Worm (Caenorhabditis elegans) whole organism, mixed stage, embryonic: ENCODE measurements around the gene F54B11.9.
A peak's percentile ranks its signal among the peaks of the same experiment; 100 is the strongest.

Experiments
- M03D4.4 ChIP-seq: sonication (generic microtip); optimal IDR thresholded peaks from 2 replicates; lab custom pipeline; 2017; ENCODE audit warnings: mild to moderate bottlenecking, missing genetic modification characterization, missing compliant biosample characterization
- bed-3 ChIP-seq: fragments of 200-800 bp; sonication (Bioruptor generic); optimal IDR thresholded peaks from 3 replicates; lab custom pipeline; 2018; ENCODE audit warnings: mild to moderate bottlenecking, missing genetic modification characterization, moderate library complexity, missing compliant biosample characterization
- ceh-39 ChIP-seq: fragments of 150-350 bp; optimal IDR thresholded peaks from 2 replicates; lab custom pipeline; 2014; ENCODE audit warnings: missing biosample characterization, missing genetic modification characterization
- ceh-43 ChIP-seq: fragments of 200-800 bp; sonication (Bioruptor generic); optimal IDR thresholded peaks from 2 replicates; lab custom pipeline; 2018; ENCODE audit warnings: mild to moderate bottlenecking, missing genetic modification characterization, moderate library complexity, missing compliant biosample characterization
- ceh-83 ChIP-seq: fragments of 200-800 bp; sonication (Bioruptor generic); optimal IDR thresholded peaks from 2 replicates; lab custom pipeline; 2018; ENCODE audit warnings: mild to moderate bottlenecking, missing genetic modification characterization, missing compliant biosample characterization
- ces-1 ChIP-seq: fragments of 150-350 bp; optimal IDR thresholded peaks from 2 replicates; lab custom pipeline; 2014; ENCODE audit warnings: missing biosample characterization, missing genetic modification reagents, missing genetic modification characterization
- drap-1 ChIP-seq: fragments of 200-800 bp; sonication (Bioruptor generic); optimal IDR thresholded peaks from 3 replicates; lab custom pipeline; 2018; ENCODE audit warnings: mild to moderate bottlenecking, missing genetic modification characterization, missing compliant biosample characterization
- elt-3 ChIP-seq: fragments of 150-350 bp; optimal IDR thresholded peaks from 2 replicates; lab custom pipeline; 2014; ENCODE audit warnings: missing biosample characterization, missing genetic modification characterization
- flh-1 ChIP-seq: fragments of 200-800 bp; sonication (Bioruptor generic); optimal IDR thresholded peaks from 2 replicates; lab custom pipeline; 2018; ENCODE audit warnings: mild to moderate bottlenecking, missing genetic modification characterization, moderate library complexity, missing compliant biosample characterization
- hlh-1 ChIP-seq: fragments of 150-350 bp; optimal IDR thresholded peaks from 2 replicates; lab custom pipeline; 2014; ENCODE audit warnings: missing biosample characterization, missing genetic modification reagents, missing genetic modification characterization
- lin-32 ChIP-seq: fragments of 200-800 bp; sonication (Bioruptor generic); optimal IDR thresholded peaks from 2 replicates; lab custom pipeline; 2018; ENCODE audit warnings: mild to moderate bottlenecking, missing genetic modification characterization, missing compliant biosample characterization
- lsy-2 ChIP-seq: fragments of 150-350 bp; optimal IDR thresholded peaks from 2 replicates; lab custom pipeline; 2014; ENCODE audit warnings: missing biosample characterization, missing genetic modification characterization
- mab-5 ChIP-seq: fragments of 150-350 bp; optimal IDR thresholded peaks from 2 replicates; lab custom pipeline; 2014; ENCODE audit warnings: missing biosample characterization, missing genetic modification characterization
- mep-1 ChIP-seq: fragments of 150-350 bp; optimal IDR thresholded peaks from 2 replicates; lab custom pipeline; 2017; ENCODE audit warnings: missing biosample characterization, missing genetic modification reagents, missing genetic modification characterization, inconsistent platforms
- nhr-12 ChIP-seq: fragments of 150-350 bp; optimal IDR thresholded peaks from 2 replicates; lab custom pipeline; 2014; ENCODE audit warnings: missing biosample characterization, missing genetic modification characterization
- nhr-237 ChIP-seq: fragments of 150-350 bp; optimal IDR thresholded peaks from 2 replicates; lab custom pipeline; 2014; ENCODE audit warnings: missing biosample characterization, missing genetic modification characterization
- nhr-28 ChIP-seq: fragments of 150-350 bp; optimal IDR thresholded peaks from 2 replicates; lab custom pipeline; 2014; ENCODE audit warnings: missing biosample characterization, missing genetic modification characterization
- nhr-76 ChIP-seq: sonication (generic microtip); optimal IDR thresholded peaks from 2 replicates; lab custom pipeline; 2017; ENCODE audit warnings: missing biosample characterization, missing genetic modification characterization
- pha-4 ChIP-seq: fragments of 150-350 bp; optimal IDR thresholded peaks from 2 replicates; lab custom pipeline; 2018; ENCODE audit warnings: missing biosample characterization, missing genetic modification reagents, missing genetic modification characterization
- sem-2 ChIP-seq: fragments of 200-800 bp; sonication (Bioruptor generic); optimal IDR thresholded peaks from 2 replicates; lab custom pipeline; 2018; ENCODE audit warnings: mild to moderate bottlenecking, missing genetic modification characterization, missing compliant biosample characterization
- snpc-4 ChIP-seq: fragments of 150-350 bp; optimal IDR thresholded peaks from 2 replicates; lab custom pipeline; 2014; ENCODE audit warnings: missing biosample characterization, missing genetic modification characterization
- sptf-1 ChIP-seq: sonication (generic microtip); optimal IDR thresholded peaks from 2 replicates; lab custom pipeline; 2017; ENCODE audit warnings: mild to moderate bottlenecking, missing genetic modification characterization, moderate library complexity, missing compliant biosample characterization
- tbx-8 ChIP-seq: fragments of 200-800 bp; sonication (Bioruptor generic); optimal IDR thresholded peaks from 2 replicates; lab custom pipeline; 2018; ENCODE audit warnings: mild to moderate bottlenecking, missing genetic modification characterization, moderate library complexity, missing compliant biosample characterization
- unc-120 ChIP-seq: sonication (generic microtip); optimal IDR thresholded peaks from 2 replicates; lab custom pipeline; 2017; ENCODE audit warnings: missing genetic modification characterization, missing compliant biosample characterization; ENCODE audit not compliant: poor library complexity, severe bottlenecking
- unc-39 ChIP-seq: fragments of 150-350 bp; optimal IDR thresholded peaks from 2 replicates; lab custom pipeline; 2014; ENCODE audit warnings: missing biosample characterization, missing genetic modification characterization
- unc-62 ChIP-seq: fragments of 150-350 bp; optimal IDR thresholded peaks from 2 replicates; lab custom pipeline; 2014; ENCODE audit warnings: missing biosample characterization, missing genetic modification reagents, missing genetic modification characterization
- zip-8 ChIP-seq: fragments of 150-350 bp; optimal IDR thresholded peaks from 2 replicates; lab custom pipeline; 2014; ENCODE audit warnings: missing biosample characterization, missing genetic modification characterization
- ztf-11 ChIP-seq: fragments of 150-350 bp; optimal IDR thresholded peaks from 2 replicates; lab custom pipeline; 2014; ENCODE audit warnings: missing biosample characterization, missing genetic modification characterization

F54B11.9 gene

ce11 chrX:13621628-13622027 is 16.3 kb downstream of the F54B11.9 start, which contains the start of gene Y12A6A.1:
Y12A6A.1 (minus strand) TSS chrX:13621728.
- TF ChIP-seq ceh-39 (tag; lab: Kevin White, UChicago) (no peak), unc-39 (tag; lab: Kevin White, UChicago) (no peak), nhr-76 (tag; lab: Kevin White, UChicago) (no peak), snpc-4 (tag; lab: Kevin White, UChicago) (no peak), nhr-12 (tag; lab: Kevin White, UChicago) (no peak), mep-1 (tag; lab: Kevin White, UChicago) (no peak)

DNA sequence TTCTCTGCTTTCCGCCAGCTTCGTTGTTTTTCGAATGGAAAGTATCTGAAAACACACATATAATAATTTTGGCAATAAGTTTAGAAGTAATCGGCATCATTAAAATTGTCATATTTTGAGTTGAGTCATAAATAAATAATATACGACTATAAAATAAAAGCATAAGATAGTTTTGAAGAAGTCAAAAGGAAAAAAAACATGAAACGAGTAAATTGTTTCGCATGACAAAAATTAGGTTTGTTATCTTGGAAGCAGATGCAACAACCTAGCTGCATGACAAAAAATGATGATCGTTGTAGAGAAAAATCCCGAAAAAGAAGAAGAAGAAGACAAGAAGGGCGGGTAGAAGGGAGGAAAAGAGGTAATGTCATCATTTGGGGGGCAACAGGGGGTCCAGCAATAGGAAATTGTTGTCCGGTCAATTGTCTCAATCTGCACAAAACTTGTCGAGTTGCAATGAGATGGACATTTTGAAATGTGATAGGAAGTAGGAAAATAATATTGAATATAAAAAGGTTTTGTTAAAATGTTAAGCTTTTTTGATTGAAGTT is 25.8 kb downstream of the F54B11.9 start, which contains the start of gene nlg-1:
Gene nlg-1, minus strand, starts transcription at position 51 of the 551 bp plus-strand sequence.
- TF ChIP-seq lin-32 (GFP tag; lab: Kevin White, UChicago) (no peak), ces-1 (peak; percentile 77)

ce11 chrX:13632245-13632644 is 26.9 kb downstream of the F54B11.9 start:
- TF ChIP-seq sptf-1, result peak; percentile 17
- TF ChIP-seq ces-1, result peak; percentile 79
- no peak for TF ChIP-seq nhr-237 (tag; lab: Kevin White, UChicago)
- no peak for TF ChIP-seq bed-3 (GFP tag; lab: Kevin White, UChicago)
- TF ChIP-seq sem-2 (GFP tag; lab: Kevin White, UChicago), result no peak
- no peak for TF ChIP-seq nhr-76 (tag; lab: Kevin White, UChicago)
- no peak for TF ChIP-seq unc-62 (GFP tag; lab: Kevin White, UChicago)
- TF ChIP-seq lsy-2 (tag; lab: Kevin White, UChicago), result no peak
- TF ChIP-seq ztf-11 (tag; lab: Kevin White, UChicago), result no peak
- no peak for TF ChIP-seq ceh-83 (GFP tag; lab: Kevin White, UChicago)
- TF ChIP-seq mep-1 (tag; lab: Kevin White, UChicago), result no peak
- TF ChIP-seq M03D4.4 (tag; lab: Kevin White, UChicago), result no peak
- no peak for TF ChIP-seq unc-39 (tag; lab: Kevin White, UChicago)
- TF ChIP-seq ceh-39 (tag; lab: Kevin White, UChicago), result no peak
- TF ChIP-seq flh-1 (GFP tag; lab: Kevin White, UChicago), result no peak

DNA sequence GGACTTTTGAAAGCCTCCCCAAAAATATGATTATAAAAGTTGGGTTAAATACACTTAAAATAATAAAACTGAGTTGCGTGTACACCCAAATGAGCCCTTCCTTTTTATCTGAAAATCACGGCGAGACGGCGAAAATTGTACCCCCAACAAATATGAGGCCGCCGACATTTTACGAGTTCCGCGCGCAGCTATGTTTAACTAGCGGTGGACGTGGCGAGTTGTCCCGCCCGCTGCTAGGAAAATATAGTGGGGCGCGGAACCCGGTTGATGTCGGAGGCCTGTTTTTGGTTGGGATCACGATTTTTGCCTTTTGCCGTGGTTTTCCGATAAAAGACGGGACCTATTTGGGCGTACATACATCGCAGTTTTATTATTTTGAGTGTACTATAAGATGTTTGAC is 27.7 kb downstream of the F54B11.9 start:
- TF ChIP-seq ceh-43 (no peak), tbx-8 (GFP tag; lab: Kevin White, UChicago) (no peak), nhr-12 (tag; lab: Kevin White, UChicago) (no peak), flh-1 (GFP tag; lab: Kevin White, UChicago) (no peak), unc-39 (tag; lab: Kevin White, UChicago) (no peak), nhr-28 (tag; lab: Kevin White, UChicago) (no peak), lsy-2 (tag; lab: Kevin White, UChicago) (no peak), nhr-237 (tag; lab: Kevin White, UChicago) (no peak), ztf-11 (tag; lab: Kevin White, UChicago) (no peak), pha-4 (tag; lab: Kevin White, UChicago) (no peak), drap-1 (GFP tag; lab: Kevin White, UChicago) (no peak), elt-3 (no peak)

- TF ChIP-seq zip-8, result peak; percentile 28
- TF ChIP-seq M03D4.4 (tag; lab: Kevin White, UChicago), result no peak
- no peak for TF ChIP-seq ceh-83 (GFP tag; lab: Kevin White, UChicago)
- no peak for TF ChIP-seq ceh-43
- no peak for TF ChIP-seq mab-5 (tag; lab: Kevin White, UChicago)
- TF ChIP-seq hlh-1 (tag; lab: Kevin White, UChicago), result no peak
- peak; percentile 72 for TF ChIP-seq ces-1
Measured at ce11 chrX:13633876-13634479, 28.6 kb downstream of the F54B11.9 start.

- TF ChIP-seq unc-62 (GFP tag; lab: Kevin White, UChicago), result peak; percentile 45
- TF ChIP-seq hlh-1 (tag; lab: Kevin White, UChicago), result peak; percentile 7
- no peak for TF ChIP-seq snpc-4 (tag; lab: Kevin White, UChicago)
- peak; percentile 43 for TF ChIP-seq unc-120 (tag; lab: Kevin White, UChicago)
Measured at ce11 chrX:13637526-13637925, 32.2 kb downstream of the F54B11.9 start.
